Fruit fly (Drosophila melanogaster) whole organism, prepupa: Measurements from ENCODE around the gene CG9705.

ENCODE experiments used
- Blimp-1 ChIP-seq: fragments of 200-800 bp; sonication (Bioruptor generic); optimal IDR thresholded peaks from 3 replicates; lab custom pipeline; 2017; ENCODE audit warnings: missing biosample characterization, missing genetic modification characterization, mild to moderate bottlenecking, moderate library complexity, missing genetic modification reagents
- CG10631 ChIP-seq: fragments of 200-800 bp; sonication (Bioruptor generic); optimal IDR thresholded peaks from 2 replicates; lab custom pipeline; 2016; ENCODE audit warnings: missing biosample characterization, missing genetic modification characterization
- CG10669 ChIP-seq: fragments of 200-800 bp; sonication (Bioruptor generic); optimal IDR thresholded peaks from 3 replicates; lab custom pipeline; 2018; ENCODE audit warnings: missing biosample characterization, mild to moderate bottlenecking, missing genetic modification characterization, moderate library complexity
- CG11294 ChIP-seq: fragments of 200-800 bp; sonication (Bioruptor generic); IDR thresholded peaks from 2 replicates; pipeline ENCODE4 v1.3.6; 2022; ENCODE audit warnings: missing biosample characterization, missing genetic modification characterization
- CG11762 ChIP-seq: fragments of 200-800 bp; sonication (Bioruptor generic); optimal IDR thresholded peaks from 3 replicates; lab custom pipeline; 2016; ENCODE audit warnings: missing biosample characterization, missing genetic modification characterization; ENCODE audit not compliant: insufficient read depth
- CG15336 ChIP-seq: fragments of 200-800 bp; sonication (Bioruptor generic); IDR thresholded peaks from 2 replicates; pipeline ENCODE4 v1.3.6; 2022; ENCODE audit warnings: missing biosample characterization, missing genetic modification characterization
- CG1621 ChIP-seq: fragments of 200-800 bp; sonication (Bioruptor generic); optimal IDR thresholded peaks from 3 replicates; lab custom pipeline; 2018; ENCODE audit warnings: missing biosample characterization, mild to moderate bottlenecking, missing genetic modification characterization
- CG32006 ChIP-seq: fragments of 200-800 bp; sonication (Bioruptor generic); optimal IDR thresholded peaks from 3 replicates; lab custom pipeline; 2017; ENCODE audit warnings: missing biosample characterization, mild to moderate bottlenecking, missing genetic modification characterization
- CG34406 ChIP-seq: fragments of 200-800 bp; sonication (Bioruptor generic); optimal IDR thresholded peaks from 3 replicates; lab custom pipeline; 2016; ENCODE audit warnings: missing biosample characterization, missing genetic modification characterization
- CG4318 ChIP-seq: fragments of 200-800 bp; sonication (Bioruptor generic); optimal IDR thresholded peaks from 3 replicates; lab custom pipeline; 2017; ENCODE audit warnings: missing biosample characterization, mild to moderate bottlenecking, missing genetic modification characterization
- CG6163 ChIP-seq: fragments of 200-800 bp; sonication (Bioruptor generic); IDR thresholded peaks from 3 replicates; pipeline ENCODE4 v1.3.6; 2022; ENCODE audit warnings: missing biosample characterization, missing genetic modification characterization
- CG6276 ChIP-seq: fragments of 200-800 bp; sonication (Bioruptor generic); optimal IDR thresholded peaks from 2 replicates; lab custom pipeline; 2017; ENCODE audit warnings: missing biosample characterization, mild to moderate bottlenecking, missing genetic modification characterization
- CG6808 ChIP-seq: fragments of 200-800 bp; sonication (Bioruptor generic); optimal IDR thresholded peaks from 3 replicates; lab custom pipeline; 2017; ENCODE audit warnings: missing biosample characterization, missing genetic modification characterization, mild to moderate bottlenecking, moderate library complexity, missing genetic modification reagents
- CG6854 ChIP-seq: fragments of 200-800 bp; sonication (Bioruptor generic); optimal IDR thresholded peaks from 2 replicates; lab custom pipeline; 2017; ENCODE audit warnings: missing biosample characterization, mild to moderate bottlenecking, missing genetic modification characterization
- CG8119 ChIP-seq: fragments of 200-800 bp; sonication (Bioruptor generic); IDR thresholded peaks from 3 replicates; pipeline ENCODE4 v1.3.6; 2022; ENCODE audit warnings: missing biosample characterization, missing genetic modification characterization
- CG8319 ChIP-seq: fragments of 200-800 bp; sonication (Bioruptor generic); optimal IDR thresholded peaks from 3 replicates; lab custom pipeline; 2016; ENCODE audit warnings: missing biosample characterization, missing genetic modification characterization
- CG8632 ChIP-seq: fragments of 200-800 bp; sonication (Bioruptor generic); optimal IDR thresholded peaks from 3 replicates; lab custom pipeline; 2016; ENCODE audit warnings: missing biosample characterization, missing genetic modification characterization
- Eip78C ChIP-seq: fragments of 200-800 bp; sonication (Bioruptor generic); peaks from one replicate; lab custom pipeline; 2016; ENCODE audit warnings: missing biosample characterization, missing genetic modification characterization
- Eip93F ChIP-seq: fragments of 200-800 bp; sonication (Bioruptor generic); optimal IDR thresholded peaks from 2 replicates; lab custom pipeline; 2016; ENCODE audit warnings: missing biosample characterization, mild to moderate bottlenecking, missing genetic modification characterization
- Gug ChIP-seq: fragments of 200-800 bp; sonication (Bioruptor generic); IDR thresholded peaks from 2 replicates; pipeline ENCODE4 v1.3.6; 2022; ENCODE audit warnings: missing biosample characterization, missing genetic modification characterization
- Hr38 ChIP-seq: sonication (Bioruptor generic); optimal IDR thresholded peaks from 2 replicates; lab custom pipeline; 2016; ENCODE audit warnings: missing biosample characterization, missing genetic modification characterization
- Hr39 ChIP-seq: fragments of 200-800 bp; sonication (Bioruptor generic); optimal IDR thresholded peaks from 2 replicates; lab custom pipeline; 2016; ENCODE audit warnings: missing biosample characterization, missing genetic modification characterization
- Hr4 ChIP-seq: fragments of 200-800 bp; sonication (Bioruptor generic); optimal IDR thresholded peaks from 3 replicates; lab custom pipeline; 2016; ENCODE audit warnings: missing biosample characterization, missing genetic modification characterization
- OdsH ChIP-seq: fragments of 200-800 bp; sonication (Bioruptor generic); optimal IDR thresholded peaks from 3 replicates; lab custom pipeline; 2016; ENCODE audit warnings: missing biosample characterization, missing genetic modification characterization
- Smox ChIP-seq: fragments of 200-800 bp; sonication (Bioruptor generic); optimal IDR thresholded peaks from 3 replicates; lab custom pipeline; 2016; ENCODE audit warnings: missing biosample characterization, missing genetic modification characterization
- Sox102F ChIP-seq: fragments of 200-800 bp; sonication (Bioruptor generic); optimal IDR thresholded peaks from 2 replicates; lab custom pipeline; 2016; ENCODE audit warnings: missing biosample characterization, mild to moderate bottlenecking, missing genetic modification characterization
- Sox14 ChIP-seq: fragments of 200-800 bp; sonication (Bioruptor generic); optimal IDR thresholded peaks from 3 replicates; lab custom pipeline; 2016; ENCODE audit warnings: missing biosample characterization, missing genetic modification characterization
- Sox15 ChIP-seq: fragments of 200-800 bp; sonication (Bioruptor generic); optimal IDR thresholded peaks from 3 replicates; lab custom pipeline; 2016; ENCODE audit warnings: missing biosample characterization, missing genetic modification characterization
- achi ChIP-seq: fragments of 200-800 bp; sonication (Bioruptor generic); optimal IDR thresholded peaks from 3 replicates; lab custom pipeline; 2016; ENCODE audit warnings: missing biosample characterization, missing genetic modification characterization
- acj6 ChIP-seq: fragments of 200-800 bp; sonication (Bioruptor generic); optimal IDR thresholded peaks from 3 replicates; lab custom pipeline; 2016; ENCODE audit warnings: missing biosample characterization, missing genetic modification characterization
- cyc ChIP-seq: fragments of 200-800 bp; sonication (Bioruptor generic); optimal IDR thresholded peaks from 3 replicates; lab custom pipeline; 2016; ENCODE audit warnings: missing biosample characterization, missing genetic modification characterization
- dac ChIP-seq: fragments of 200-800 bp; sonication (Bioruptor generic); optimal IDR thresholded peaks from 2 replicates; lab custom pipeline; 2017; ENCODE audit warnings: missing biosample characterization, mild to moderate bottlenecking, missing genetic modification characterization
- dsx ChIP-seq: fragments of 200-800 bp; optimal IDR thresholded peaks from 3 replicates; lab custom pipeline; 2019; ENCODE audit warnings: missing biosample characterization, mild to moderate bottlenecking, missing genetic modification characterization, moderate library complexity; ENCODE audit not compliant: poor library complexity, severe bottlenecking
- eg ChIP-seq: fragments of 200-800 bp; sonication (Bioruptor generic); IDR thresholded peaks from 3 replicates; pipeline ENCODE4 v1.3.6; 2022; ENCODE audit warnings: missing biosample characterization, missing genetic modification characterization
- esn ChIP-seq: fragments of 200-800 bp; sonication (Bioruptor generic); optimal IDR thresholded peaks from 2 replicates; lab custom pipeline; 2016; ENCODE audit warnings: missing biosample characterization, mild to moderate bottlenecking, missing genetic modification characterization, moderate library complexity
- fd59A ChIP-seq: fragments of 200-800 bp; sonication (Bioruptor generic); optimal IDR thresholded peaks from 2 replicates; lab custom pipeline; 2017; ENCODE audit warnings: missing biosample characterization, mild to moderate bottlenecking, missing genetic modification characterization, missing genetic modification reagents
- fd85E ChIP-seq: fragments of 200-800 bp; sonication (Bioruptor generic); optimal IDR thresholded peaks from 3 replicates; lab custom pipeline; 2016; ENCODE audit warnings: missing biosample characterization, missing genetic modification characterization
- fkh ChIP-seq: fragments of 200-800 bp; sonication (Bioruptor generic); optimal IDR thresholded peaks from 3 replicates; lab custom pipeline; 2017; ENCODE audit warnings: missing biosample characterization, mild to moderate bottlenecking, missing genetic modification characterization, moderate library complexity
- net ChIP-seq: fragments of 200-800 bp; sonication (Bioruptor generic); optimal IDR thresholded peaks from 3 replicates; lab custom pipeline; 2016; ENCODE audit warnings: missing biosample characterization, missing genetic modification characterization
- salr ChIP-seq, 2 experiments: fragments of 200-800 bp; sonication (Bioruptor generic); optimal IDR thresholded peaks; 3 replicates each; lab custom pipeline; 2016 to 2018; ENCODE audit warnings: missing biosample characterization in 2 of 2, missing genetic modification characterization in 2 of 2, mild to moderate bottlenecking in 1 of 2
- spab ChIP-seq: fragments of 200-800 bp; sonication (Bioruptor generic); optimal IDR thresholded peaks from 2 replicates; lab custom pipeline; 2017; ENCODE audit warnings: missing biosample characterization, mild to moderate bottlenecking, missing genetic modification characterization, missing genetic modification reagents
- ss ChIP-seq, 2 experiments: fragments of 200-800 bp; sonication (Bioruptor generic); optimal IDR thresholded peaks; 2 replicates in 1 of 2; 3 replicates in 1 of 2; lab custom pipeline; 2017 to 2018; ENCODE audit warnings: mild to moderate bottlenecking in 2 of 2, missing biosample characterization in 2 of 2, missing genetic modification characterization in 2 of 2, moderate library complexity in 1 of 2
- svp ChIP-seq: fragments of 200-800 bp; sonication (Bioruptor generic); peaks from one replicate; lab custom pipeline; 2016; ENCODE audit warnings: missing biosample characterization, missing genetic modification characterization

The CG9705 gene

dm6 chr3L:16759483-16759882, 20.4 kb upstream of the CG9705 start (continued):
- TF ChIP-seq cyc (GFP tag; lab: Kevin White, UChicago) (no peak), Gug (GFP tag; lab: Robert Waterston, UW) (no peak), CG6854 (GFP tag; lab: Kevin White, UChicago) (no peak), dac (GFP tag; lab: Kevin White, UChicago) (no peak), esn (GFP tag; lab: Kevin White, UChicago) (no peak), Eip93F (GFP tag; lab: Kevin White, UChicago) (no peak), CG6808 (peak; percentile 7), Sox14 (GFP tag; lab: Kevin White, UChicago) (no peak), ss (GFP tag; optimal IDR thresholded peaks at IDR 0.05; lab: Kevin White, UChicago) (peak in 1 of 2 experiments; percentile 15), CG1621 (tag; lab: Kevin White, UChicago) (no peak), CG11294 (GFP tag; lab: Robert Waterston, UW) (no peak), Smox (GFP tag; lab: Kevin White, UChicago) (no peak), fd59A (GFP tag; lab: Kevin White, UChicago) (peak; percentile 30), dsx (GFP tag; lab: Kevin White, UChicago) (peak; percentile 29), CG4318 (GFP tag; lab: Kevin White, UChicago) (peak; percentile 11), Hr38 (GFP tag; lab: Kevin White, UChicago) (no peak), fkh (GFP tag; lab: Kevin White, UChicago) (no peak), Sox15 (no peak), Eip78C (GFP tag; lab: Kevin White, UChicago) (peak; percentile 88), CG6276 (GFP tag; lab: Kevin White, UChicago) (peak; percentile 14), CG15336 (GFP tag; lab: Robert Waterston, UW) (peak; percentile 55), CG8632 (no peak), spab (peak; percentile 27), Sox102F (GFP tag; lab: Kevin White, UChicago) (no peak), net (GFP tag; lab: Kevin White, UChicago) (no peak), CG11762 (GFP tag; lab: Kevin White, UChicago) (no peak), fd85E (no peak), acj6 (GFP tag; lab: Kevin White, UChicago) (peak; percentile 15), Blimp-1 (no peak), salr (GFP tag; optimal IDR thresholded peaks at IDR 0.05; lab: Kevin White, UChicago) (peak in 1 of 2 experiments; percentile 1), Hr39 (no peak), achi (GFP tag; lab: Kevin White, UChicago) (peak; percentile 47)
- TF ChIP-seq, all 60 proteins: peak for 24

dm6 chr3L:16760274-16760673, 19.6 kb upstream of the CG9705 start:
- no peak for TF ChIP-seq fkh (GFP tag; lab: Kevin White, UChicago)
- peak; percentile 29 for TF ChIP-seq CG32006 (GFP tag; lab: Kevin White, UChicago)
- TF ChIP-seq CG34406 (GFP tag; lab: Kevin White, UChicago), result no peak
- peak; percentile 11 for TF ChIP-seq OdsH (GFP tag; lab: Kevin White, UChicago)
- peak; percentile 8 for TF ChIP-seq CG10631 (GFP tag; lab: Kevin White, UChicago)
- TF ChIP-seq acj6 (GFP tag; lab: Kevin White, UChicago), result peak; percentile 27
- TF ChIP-seq Eip93F (GFP tag; lab: Kevin White, UChicago), result no peak
- TF ChIP-seq Gug (GFP tag; lab: Robert Waterston, UW), result no peak
- no peak for TF ChIP-seq CG10669 (GFP tag; lab: Kevin White, UChicago)
- 0 out of 3 replicates have a peak, but pooled peaks have one; percentile 19 for TF ChIP-seq CG8119 (GFP tag; lab: Robert Waterston, UW)
- peak; percentile 12 for TF ChIP-seq Hr39
- TF ChIP-seq CG15336 (GFP tag; lab: Robert Waterston, UW), result 0 out of 2 replicates have a peak, but pooled peaks have one; percentile 22
- TF ChIP-seq CG8319 (GFP tag; lab: Kevin White, UChicago), result no peak
- no peak for TF ChIP-seq CG6808
- TF ChIP-seq svp, result peak; percentile 37
- TF ChIP-seq fd85E, result no peak
- no peak for TF ChIP-seq eg
- peak; percentile 3 for TF ChIP-seq Hr4 (GFP tag; lab: Kevin White, UChicago)
- 0 out of 3 replicates have a peak, but pooled peaks have one; percentile 22 for TF ChIP-seq CG6163 (GFP tag; lab: Robert Waterston, UW)
